Fruit fly (Drosophila melanogaster): ENCODE measurements around the gene CG43185.

The CG43185 gene

DNA sequence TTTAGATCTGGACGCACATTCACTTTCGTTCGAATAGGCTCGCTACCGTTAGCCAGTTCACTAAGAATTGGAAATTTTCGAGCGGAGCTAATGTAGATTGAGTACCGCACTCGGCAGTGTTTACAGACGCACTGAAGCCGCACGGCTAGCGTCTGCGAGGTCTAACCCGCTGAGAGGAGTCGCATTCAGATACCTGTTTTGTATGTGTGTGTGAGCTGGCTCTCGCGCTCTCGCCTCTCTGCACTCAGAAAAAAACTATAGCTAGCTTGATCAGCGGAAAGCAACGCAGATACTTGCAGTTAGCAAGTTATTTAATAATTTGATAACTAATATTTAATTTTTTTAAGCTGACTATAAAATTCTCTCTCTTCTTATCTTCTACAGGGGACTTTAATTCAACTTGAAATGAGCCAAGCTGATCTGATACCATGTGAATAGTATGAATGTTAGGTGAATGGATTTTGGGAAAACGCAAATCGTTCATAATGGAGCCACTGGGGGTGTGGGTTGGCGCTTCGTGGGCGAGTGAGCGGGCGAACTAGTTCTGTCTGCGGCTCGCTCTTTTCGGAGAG lies 5.2 kb upstream of the CG43185 start, which contains the start of gene rau (continued):
- TF ChIP-seq dpn (GFP tag; optimal IDR thresholded peaks at IDR 0.05) (peak; percentile 39 to 56), CG17568 (GFP tag; optimal IDR thresholded peaks at IDR 0.05) (peak; percentile 70), CG12942 (GFP tag; optimal IDR thresholded peaks at IDR 0.05) (peak; percentile 20), Oli (tag; optimal IDR thresholded peaks at IDR 0.05) (peak; percentile 72), CG14860 (GFP tag; IDR thresholded peaks at IDR 0.05; ENCODE audit: partially characterized antibody) (0 out of 3 replicates have a peak, but pooled peaks have one; percentile 27), Ada2b (GFP tag; IDR thresholded peaks at IDR 0.05) (peak; percentile 68), trem (tag; optimal IDR thresholded peaks at IDR 0.05) (peak; percentile 63), ato (GFP tag; IDR thresholded peaks at IDR 0.05; ENCODE audit: partially characterized antibody) (peak; percentile 43; the same call in 1 of the 2 replicates), phol (tag; optimal IDR thresholded peaks at IDR 0.05) (peak; percentile 77), wdn (GFP tag; IDR thresholded peaks at IDR 0.05) (peak; percentile 50; the same call in 1 of the 2 replicates), bcd (GFP tag; optimal IDR thresholded peaks at IDR 0.05) (peak; percentile 76), CG12744 (GFP tag; optimal IDR thresholded peaks at IDR 0.05) (no peak), CG9797 (GFP tag; optimal IDR thresholded peaks at IDR 0.05) (peak; percentile 15), CG31441 (GFP tag; IDR thresholded peaks at IDR 0.05) (peak; percentile 83), prd (optimal IDR thresholded peaks at IDR 0.05) (no peak), prd (GFP tag; IDR thresholded peaks at IDR 0.05) (peak; percentile 81), org-1 (GFP tag; optimal IDR thresholded peaks at IDR 0.05) (peak; percentile 55), ind (GFP tag; optimal IDR thresholded peaks at IDR 0.05) (peak; percentile 70), CG4820 (GFP tag; optimal IDR thresholded peaks at IDR 0.05) (peak; percentile 17), caup (GFP tag; optimal IDR thresholded peaks at IDR 0.05; ENCODE audit: severe bottlenecking) (peak; percentile 56), repo (GFP tag; optimal IDR thresholded peaks at IDR 0.05) (no peak), slou (GFP tag; optimal IDR thresholded peaks at IDR 0.05) (no peak), kah (GFP tag; optimal IDR thresholded peaks at IDR 0.05) (peak; percentile 51), CG13296 (GFP tag; optimal IDR thresholded peaks at IDR 0.05) (peak; percentile 75), CG13424 (tag; optimal IDR thresholded peaks at IDR 0.05) (peak; percentile 85), CG32532 (GFP tag; IDR thresholded peaks at IDR 0.05) (peak; percentile 76), row (GFP tag; IDR thresholded peaks at IDR 0.05) (peak; percentile 91), C15 (GFP tag; IDR thresholded peaks at IDR 0.05) (peak; percentile 51; the same call in 1 of the 3 replicates), sisA (GFP tag; IDR thresholded peaks at IDR 0.05) (peak; percentile 64), CG6683 (GFP tag; optimal IDR thresholded peaks at IDR 0.05) (peak; percentile 65), Kr (GFP tag; optimal IDR thresholded peaks at IDR 0.05) (no peak), CG1024 (GFP tag; IDR thresholded peaks at IDR 0.05) (peak; percentile 14; the same call in 1 of the 2 replicates), CG8944 (GFP tag; optimal IDR thresholded peaks at IDR 0.05) (peak; percentile 20), Mad (GFP tag; optimal IDR thresholded peaks at IDR 0.05) (peak; percentile 54), sim (GFP tag; IDR thresholded peaks at IDR 0.05) (no peak), CG12659 (GFP tag; optimal IDR thresholded peaks at IDR 0.05) (peak; percentile 74), sr (GFP tag; IDR thresholded peaks at IDR 0.05) (peak; percentile 90), bigmax (GFP tag; optimal IDR thresholded peaks at IDR 0.05) (no peak), CG4404 (GFP tag; IDR thresholded peaks at IDR 0.05) (peak; percentile 55), Blimp-1 (GFP tag; optimal IDR thresholded peaks at IDR 0.05) (peak; percentile 94), Taf1 (GFP tag; IDR thresholded peaks at IDR 0.05) (peak; percentile 52; the same call in 1 of the 2 replicates), Usf (GFP tag; optimal IDR thresholded peaks at IDR 0.05) (peak; percentile 23), lola (GFP tag; optimal IDR thresholded peaks at IDR 0.05) (peak in 1 of 3 experiments; percentile 68), CG13624 (GFP tag; optimal IDR thresholded peaks at IDR 0.05) (no peak), CG8281 (tag; optimal IDR thresholded peaks at IDR 0.05) (peak; percentile 31), NC2α (GFP tag; optimal IDR thresholded peaks at IDR 0.05) (no peak), CG12219 (GFP tag; optimal IDR thresholded peaks at IDR 0.05) (peak; percentile 60), pita (GFP tag; optimal IDR thresholded peaks at IDR 0.05) (no peak), Hand (GFP tag; optimal IDR thresholded peaks at IDR 0.05) (peak; percentile 15), CG2712 (tag; optimal IDR thresholded peaks at IDR 0.05) (peak; percentile 91)

Measured in whole organism, embryonic.